Worm (Caenorhabditis elegans): ENCODE measurements around the gene C40H1.8.

DNA sequence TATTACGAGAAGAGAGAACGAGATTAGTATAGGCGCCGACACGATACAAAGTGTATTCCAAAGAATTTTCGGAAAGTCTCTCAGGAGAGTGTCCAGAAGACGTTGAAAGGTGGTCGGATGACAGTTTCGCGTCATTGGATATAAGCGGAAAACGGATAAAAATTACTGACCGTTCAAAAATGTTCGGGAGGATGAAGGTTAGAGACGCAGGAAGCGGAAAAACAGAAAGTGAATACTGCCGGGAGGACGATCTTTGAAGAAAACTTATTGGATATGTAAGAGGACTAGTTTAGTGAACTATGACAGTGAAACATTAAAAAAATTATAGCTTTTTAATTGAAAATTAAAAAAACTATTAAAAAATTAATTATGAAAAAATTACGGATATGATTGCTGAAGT is 20.6 kb downstream of the C40H1.8 start:
- TF ChIP-seq cog-1 (tag; optimal IDR thresholded peaks at IDR 0.05) = no peak
- TF ChIP-seq klf-2 (GFP tag; conservative IDR thresholded peaks at IDR 0.05) = no peak
